Worm (Caenorhabditis elegans) whole organism, mixed stage, embryonic: ENCODE measurements around the gene cwf-19L2.

ENCODE experiments used
- M03D4.4 ChIP-seq: sonication (generic microtip); optimal IDR thresholded peaks from 2 replicates; lab custom pipeline; 2017; ENCODE audit warnings: mild to moderate bottlenecking, missing genetic modification characterization, missing compliant biosample characterization
- bed-3 ChIP-seq: fragments of 200-800 bp; sonication (Bioruptor generic); optimal IDR thresholded peaks from 3 replicates; lab custom pipeline; 2018; ENCODE audit warnings: mild to moderate bottlenecking, missing genetic modification characterization, moderate library complexity, missing compliant biosample characterization
- blmp-1 ChIP-seq: fragments of 150-350 bp; optimal IDR thresholded peaks from 2 replicates; lab custom pipeline; 2014; ENCODE audit warnings: missing biosample characterization, missing genetic modification characterization
- ceh-39 ChIP-seq: fragments of 150-350 bp; optimal IDR thresholded peaks from 2 replicates; lab custom pipeline; 2014; ENCODE audit warnings: missing biosample characterization, missing genetic modification characterization
- ceh-43 ChIP-seq: fragments of 200-800 bp; sonication (Bioruptor generic); optimal IDR thresholded peaks from 2 replicates; lab custom pipeline; 2018; ENCODE audit warnings: mild to moderate bottlenecking, missing genetic modification characterization, moderate library complexity, missing compliant biosample characterization
- ceh-83 ChIP-seq: fragments of 200-800 bp; sonication (Bioruptor generic); optimal IDR thresholded peaks from 2 replicates; lab custom pipeline; 2018; ENCODE audit warnings: mild to moderate bottlenecking, missing genetic modification characterization, missing compliant biosample characterization
- ces-1 ChIP-seq: fragments of 150-350 bp; optimal IDR thresholded peaks from 2 replicates; lab custom pipeline; 2014; ENCODE audit warnings: missing biosample characterization, missing genetic modification reagents, missing genetic modification characterization
- cnd-1 ChIP-seq: fragments of 200-800 bp; sonication (Bioruptor generic); optimal IDR thresholded peaks from 2 replicates; lab custom pipeline; 2018; ENCODE audit warnings: mild to moderate bottlenecking, missing genetic modification characterization, missing compliant biosample characterization
- drap-1 ChIP-seq: fragments of 200-800 bp; sonication (Bioruptor generic); optimal IDR thresholded peaks from 3 replicates; lab custom pipeline; 2018; ENCODE audit warnings: mild to moderate bottlenecking, missing genetic modification characterization, missing compliant biosample characterization
- elt-1 ChIP-seq: sonication (generic microtip); optimal IDR thresholded peaks from 2 replicates; lab custom pipeline; 2017; ENCODE audit warnings: missing genetic modification characterization, mild to moderate bottlenecking, missing compliant biosample characterization, antibody characterized with exemption, moderate library complexity, borderline replicate concordance; ENCODE audit not compliant: insufficient read depth
- elt-3 ChIP-seq: fragments of 150-350 bp; optimal IDR thresholded peaks from 2 replicates; lab custom pipeline; 2014; ENCODE audit warnings: missing biosample characterization, missing genetic modification characterization
- flh-1 ChIP-seq: fragments of 200-800 bp; sonication (Bioruptor generic); optimal IDR thresholded peaks from 2 replicates; lab custom pipeline; 2018; ENCODE audit warnings: mild to moderate bottlenecking, missing genetic modification characterization, moderate library complexity, missing compliant biosample characterization
- ham-2 ChIP-seq: fragments of 200-800 bp; sonication (Bioruptor generic); optimal IDR thresholded peaks from 2 replicates; lab custom pipeline; 2018; ENCODE audit warnings: mild to moderate bottlenecking, missing genetic modification characterization, missing compliant biosample characterization
- hlh-1 ChIP-seq: fragments of 150-350 bp; optimal IDR thresholded peaks from 2 replicates; lab custom pipeline; 2014; ENCODE audit warnings: missing biosample characterization, missing genetic modification reagents, missing genetic modification characterization
- lin-13 ChIP-seq: fragments of 150-350 bp; optimal IDR thresholded peaks from 2 replicates; lab custom pipeline; 2014; ENCODE audit warnings: missing biosample characterization, missing genetic modification characterization
- lin-32 ChIP-seq: fragments of 200-800 bp; sonication (Bioruptor generic); optimal IDR thresholded peaks from 2 replicates; lab custom pipeline; 2018; ENCODE audit warnings: mild to moderate bottlenecking, missing genetic modification characterization, missing compliant biosample characterization
- lsy-2 ChIP-seq: fragments of 150-350 bp; optimal IDR thresholded peaks from 2 replicates; lab custom pipeline; 2014; ENCODE audit warnings: missing biosample characterization, missing genetic modification characterization
- mab-5 ChIP-seq: fragments of 150-350 bp; optimal IDR thresholded peaks from 2 replicates; lab custom pipeline; 2014; ENCODE audit warnings: missing biosample characterization, missing genetic modification characterization
- mep-1 ChIP-seq: fragments of 150-350 bp; optimal IDR thresholded peaks from 2 replicates; lab custom pipeline; 2017; ENCODE audit warnings: missing biosample characterization, missing genetic modification reagents, missing genetic modification characterization, inconsistent platforms
- mls-2 ChIP-seq: sonication (generic microtip); optimal IDR thresholded peaks from 2 replicates; lab custom pipeline; 2016; ENCODE audit warnings: mild to moderate bottlenecking, missing genetic modification characterization, moderate library complexity, missing compliant biosample characterization
- nhr-12 ChIP-seq: fragments of 150-350 bp; optimal IDR thresholded peaks from 2 replicates; lab custom pipeline; 2014; ENCODE audit warnings: missing biosample characterization, missing genetic modification characterization
- nhr-2 ChIP-seq: fragments of 150-350 bp; optimal IDR thresholded peaks from 2 replicates; lab custom pipeline; 2014; ENCODE audit warnings: missing biosample characterization, missing genetic modification characterization
- nhr-237 ChIP-seq: fragments of 150-350 bp; optimal IDR thresholded peaks from 2 replicates; lab custom pipeline; 2014; ENCODE audit warnings: missing biosample characterization, missing genetic modification characterization
- nhr-28 ChIP-seq: fragments of 150-350 bp; optimal IDR thresholded peaks from 2 replicates; lab custom pipeline; 2014; ENCODE audit warnings: missing biosample characterization, missing genetic modification characterization
- nhr-76 ChIP-seq: sonication (generic microtip); optimal IDR thresholded peaks from 2 replicates; lab custom pipeline; 2017; ENCODE audit warnings: missing biosample characterization, missing genetic modification characterization
- pha-4 ChIP-seq: fragments of 150-350 bp; optimal IDR thresholded peaks from 2 replicates; lab custom pipeline; 2018; ENCODE audit warnings: missing biosample characterization, missing genetic modification reagents, missing genetic modification characterization
- sem-2 ChIP-seq: fragments of 200-800 bp; sonication (Bioruptor generic); optimal IDR thresholded peaks from 2 replicates; lab custom pipeline; 2018; ENCODE audit warnings: mild to moderate bottlenecking, missing genetic modification characterization, missing compliant biosample characterization
- snpc-4 ChIP-seq: fragments of 150-350 bp; optimal IDR thresholded peaks from 2 replicates; lab custom pipeline; 2014; ENCODE audit warnings: missing biosample characterization, missing genetic modification characterization
- sptf-1 ChIP-seq: sonication (generic microtip); optimal IDR thresholded peaks from 2 replicates; lab custom pipeline; 2017; ENCODE audit warnings: mild to moderate bottlenecking, missing genetic modification characterization, moderate library complexity, missing compliant biosample characterization
- unc-120 ChIP-seq: sonication (generic microtip); optimal IDR thresholded peaks from 2 replicates; lab custom pipeline; 2017; ENCODE audit warnings: missing genetic modification characterization, missing compliant biosample characterization; ENCODE audit not compliant: poor library complexity, severe bottlenecking
- unc-39 ChIP-seq: fragments of 150-350 bp; optimal IDR thresholded peaks from 2 replicates; lab custom pipeline; 2014; ENCODE audit warnings: missing biosample characterization, missing genetic modification characterization
- unc-62 ChIP-seq: fragments of 150-350 bp; optimal IDR thresholded peaks from 2 replicates; lab custom pipeline; 2014; ENCODE audit warnings: missing biosample characterization, missing genetic modification reagents, missing genetic modification characterization
- zip-8 ChIP-seq: fragments of 150-350 bp; optimal IDR thresholded peaks from 2 replicates; lab custom pipeline; 2014; ENCODE audit warnings: missing biosample characterization, missing genetic modification characterization
- ztf-11 ChIP-seq: fragments of 150-350 bp; optimal IDR thresholded peaks from 2 replicates; lab custom pipeline; 2014; ENCODE audit warnings: missing biosample characterization, missing genetic modification characterization

The cwf-19L2 gene

ce11 chrIII:7323331-7323730 is 29.9 kb downstream of the cwf-19L2 start:
- TF ChIP-seq sem-2 (GFP tag; lab: Kevin White, UChicago), result no peak
- no peak for TF ChIP-seq zip-8 (tag; lab: Kevin White, UChicago)
- TF ChIP-seq flh-1 (GFP tag; lab: Kevin White, UChicago), result no peak
- no peak for TF ChIP-seq pha-4 (tag; lab: Kevin White, UChicago)
- no peak for TF ChIP-seq ceh-39 (tag; lab: Kevin White, UChicago)
- no peak for TF ChIP-seq ham-2 (GFP tag; lab: Kevin White, UChicago)
- TF ChIP-seq snpc-4 (tag; lab: Kevin White, UChicago), result no peak
- no peak for TF ChIP-seq mep-1
- TF ChIP-seq cnd-1 (tag; lab: Kevin White, UChicago), result no peak
- no peak for TF ChIP-seq mab-5 (tag; lab: Kevin White, UChicago)
- no peak for TF ChIP-seq nhr-237 (tag; lab: Kevin White, UChicago)
- no peak for TF ChIP-seq elt-3 (tag; lab: Kevin White, UChicago)
- no peak for TF ChIP-seq nhr-12 (tag; lab: Kevin White, UChicago)
- no peak for TF ChIP-seq ceh-43 (GFP tag; lab: Kevin White, UChicago)
- TF ChIP-seq elt-1 (tag; lab: Kevin White, UChicago), result no peak
- TF ChIP-seq mls-2, result no peak
- TF ChIP-seq M03D4.4 (tag; lab: Kevin White, UChicago), result no peak
- no peak for TF ChIP-seq lsy-2 (tag; lab: Kevin White, UChicago)

- TF ChIP-seq ham-2 (GFP tag; lab: Kevin White, UChicago) (no peak), unc-120 (tag; lab: Kevin White, UChicago) (no peak), ztf-11 (tag; lab: Kevin White, UChicago) (no peak), lin-32 (GFP tag; lab: Kevin White, UChicago) (no peak)
Measured at ce11 chrIII:7329155-7329732, 35.8 kb downstream of the cwf-19L2 start, which contains the start of gene lab-2. Gene lab-2 (minus strand): TSS chrIII:7329607.

ce11 chrIII:7331671-7332070 is 38.2 kb downstream of the cwf-19L2 start:
- TF ChIP-seq elt-1 (tag; lab: Kevin White, UChicago) (no peak), blmp-1 (tag; lab: Kevin White, UChicago) (no peak), nhr-12 (tag; lab: Kevin White, UChicago) (no peak), mep-1 (no peak)

- TF ChIP-seq mab-5 (tag; lab: Kevin White, UChicago), result no peak
- no peak for TF ChIP-seq bed-3
- TF ChIP-seq mls-2, result peak; percentile 6
- peak; percentile 14 for TF ChIP-seq mep-1
- TF ChIP-seq unc-120 (tag; lab: Kevin White, UChicago), result peak; percentile 65
- peak; percentile 32 for TF ChIP-seq ces-1 (GFP tag; lab: Kevin White, UChicago)
- peak; percentile 83 for TF ChIP-seq unc-62 (GFP tag; lab: Kevin White, UChicago)
- peak; percentile 77 for TF ChIP-seq hlh-1 (tag; lab: Kevin White, UChicago)
- TF ChIP-seq drap-1, result no peak
- TF ChIP-seq cnd-1 (tag; lab: Kevin White, UChicago), result peak; percentile 15
- TF ChIP-seq nhr-237 (tag; lab: Kevin White, UChicago), result peak; percentile 48
- TF ChIP-seq M03D4.4 (tag; lab: Kevin White, UChicago), result no peak
- peak; percentile 66 for TF ChIP-seq blmp-1 (tag; lab: Kevin White, UChicago)
- no peak for TF ChIP-seq nhr-2 (tag; lab: Kevin White, UChicago)
- TF ChIP-seq sem-2 (GFP tag; lab: Kevin White, UChicago), result no peak
- TF ChIP-seq snpc-4 (tag; lab: Kevin White, UChicago), result no peak
- TF ChIP-seq elt-3 (tag; lab: Kevin White, UChicago), result no peak
- TF ChIP-seq elt-1 (tag; lab: Kevin White, UChicago), result no peak
- TF ChIP-seq ham-2 (GFP tag; lab: Kevin White, UChicago), result peak; percentile 9
- no peak for TF ChIP-seq nhr-28
- no peak for TF ChIP-seq lin-32 (GFP tag; lab: Kevin White, UChicago)
- TF ChIP-seq unc-39, result no peak
Measured at ce11 chrIII:7335220-7335619, 41.8 kb downstream of the cwf-19L2 start, which contains the start of gene F56C9.10. Gene F56C9.10 (minus strand): TSS chrIII:7335316.

ce11 chrIII:7336214-7336613 is 42.8 kb downstream of the cwf-19L2 start, which contains the start of gene gsp-2:
Gene gsp-2 (plus strand): TSS chrIII:7336587.
- TF ChIP-seq ceh-39 (tag; lab: Kevin White, UChicago) (no peak), ztf-11 (tag; lab: Kevin White, UChicago) (no peak), lsy-2 (tag; lab: Kevin White, UChicago) (peak; percentile 95), flh-1 (GFP tag; lab: Kevin White, UChicago) (no peak), unc-62 (GFP tag; lab: Kevin White, UChicago) (no peak), blmp-1 (tag; lab: Kevin White, UChicago) (no peak), ceh-83 (GFP tag; lab: Kevin White, UChicago) (no peak), elt-3 (tag; lab: Kevin White, UChicago) (no peak), pha-4 (tag; lab: Kevin White, UChicago) (peak; percentile 43), snpc-4 (tag; lab: Kevin White, UChicago) (no peak), nhr-237 (tag; lab: Kevin White, UChicago) (peak; percentile 73), nhr-12 (tag; lab: Kevin White, UChicago) (no peak), ham-2 (GFP tag; lab: Kevin White, UChicago) (no peak), elt-1 (tag; lab: Kevin White, UChicago) (no peak), zip-8 (tag; lab: Kevin White, UChicago) (no peak), sem-2 (GFP tag; lab: Kevin White, UChicago) (no peak), ceh-43 (GFP tag; lab: Kevin White, UChicago) (no peak), lin-13 (tag; lab: Kevin White, UChicago) (peak; percentile 33), nhr-2 (tag; lab: Kevin White, UChicago) (no peak), M03D4.4 (tag; lab: Kevin White, UChicago) (no peak), nhr-76 (no peak), bed-3 (no peak), unc-120 (tag; lab: Kevin White, UChicago) (peak; percentile 7), cnd-1 (tag; lab: Kevin White, UChicago) (no peak), mep-1 (peak; percentile 84), sptf-1 (tag; lab: Kevin White, UChicago) (peak; percentile 29), mab-5 (tag; lab: Kevin White, UChicago) (no peak), mls-2 (no peak), lin-32 (GFP tag; lab: Kevin White, UChicago) (no peak), unc-39 (no peak)
